Worm (Caenorhabditis elegans) whole organism, L1 larva: Measurements from ENCODE around the gene oac-56.

Experiments
- Y116A8C.19 ChIP-seq: sonication (generic microtip); optimal IDR thresholded peaks from 2 replicates; lab custom pipeline; 2016; ENCODE audit warnings: missing compliant biosample characterization, missing genetic modification characterization, borderline replicate concordance
- aly-2 ChIP-seq: fragments of 150-350 bp; optimal IDR thresholded peaks from 2 replicates; lab custom pipeline; 2014; ENCODE audit warnings: missing biosample characterization, missing genetic modification characterization
- ama-1 ChIP-seq: fragments of 150-350 bp; optimal IDR thresholded peaks from 2 replicates; lab custom pipeline; 2014
- blmp-1 ChIP-seq: fragments of 150-350 bp; optimal IDR thresholded peaks from 2 replicates; lab custom pipeline; 2014; ENCODE audit warnings: missing biosample characterization, missing genetic modification characterization
- ceh-8 ChIP-seq: fragments of 200-800 bp; sonication (Bioruptor generic); optimal IDR thresholded peaks from 2 replicates; lab custom pipeline; 2018; ENCODE audit warnings: mild to moderate bottlenecking, missing genetic modification characterization, moderate library complexity, missing compliant biosample characterization
- ces-1 ChIP-seq: fragments of 150-350 bp; optimal IDR thresholded peaks from 2 replicates; lab custom pipeline; 2014; ENCODE audit warnings: missing biosample characterization, missing genetic modification reagents, missing genetic modification characterization
- fos-1 ChIP-seq: fragments of 150-350 bp; optimal IDR thresholded peaks from 2 replicates; lab custom pipeline; 2014; ENCODE audit warnings: missing biosample characterization, missing genetic modification characterization
- lsy-2 ChIP-seq, 2 experiments: fragments of 150-350 bp; optimal IDR thresholded peaks; 2 replicates each; lab custom pipeline; 2014; ENCODE audit warnings: missing biosample characterization in 2 of 2, missing genetic modification characterization in 2 of 2
- mdl-1 ChIP-seq, 2 experiments: fragments of 150-350 bp; optimal IDR thresholded peaks; 2 replicates each; lab custom pipeline; 2014 to 2017; ENCODE audit warnings: missing biosample characterization in 2 of 2, missing genetic modification characterization in 2 of 2, inconsistent platforms in 1 of 2
- pax-3 ChIP-seq: fragments of 200-800 bp; sonication (Bioruptor generic); optimal IDR thresholded peaks from 2 replicates; lab custom pipeline; 2018; ENCODE audit warnings: mild to moderate bottlenecking, missing genetic modification characterization, moderate library complexity, missing compliant biosample characterization
- snpc-4 ChIP-seq: fragments of 150-350 bp; optimal IDR thresholded peaks from 2 replicates; lab custom pipeline; 2014; ENCODE audit warnings: missing biosample characterization, missing genetic modification characterization
- vab-15 ChIP-seq: sonication (generic microtip); optimal IDR thresholded peaks from 2 replicates; lab custom pipeline; 2017; ENCODE audit warnings: missing genotype, mild to moderate bottlenecking, missing genetic modification characterization, missing compliant biosample characterization
- xbp-1 ChIP-seq: sonication (generic microtip); optimal IDR thresholded peaks from 2 replicates; lab custom pipeline; 2016; ENCODE audit warnings: missing genetic modification characterization, missing compliant biosample characterization

ce11 chrIV:14335768-14336167 is 14.8 kb downstream of the oac-56 start:
- TF ChIP-seq mdl-1 (tag; optimal IDR thresholded peaks at IDR 0.05; lab: Kevin White, UChicago) (no peak), pax-3 (no peak), lsy-2 (tag; optimal IDR thresholded peaks at IDR 0.05; lab: Kevin White, UChicago) (no peak), vab-15 (tag; lab: Kevin White, UChicago) (no peak), fos-1 (tag; lab: Kevin White, UChicago) (no peak), ama-1 (no peak), Y116A8C.19 (no peak), snpc-4 (tag; lab: Kevin White, UChicago) (no peak), aly-2 (tag; lab: Kevin White, UChicago) (no peak), blmp-1 (tag; lab: Kevin White, UChicago) (no peak), ceh-8 (GFP tag; lab: Kevin White, UChicago) (no peak), ces-1 (GFP tag; lab: Kevin White, UChicago) (no peak), xbp-1 (tag; lab: Kevin White, UChicago) (no peak)
